Worm (Caenorhabditis elegans): ENCODE data around the gene F59B1.8.

- TF ChIP-seq ceh-28 (tag; optimal IDR thresholded peaks at IDR 0.05) (no peak), pqm-1 (tag; optimal IDR thresholded peaks at IDR 0.05) (no peak), aly-2 (tag; optimal IDR thresholded peaks at IDR 0.05) (no peak), elt-3 (tag; optimal IDR thresholded peaks at IDR 0.05) (no peak), egl-27 (tag; optimal IDR thresholded peaks at IDR 0.05) (no peak), pha-4 (tag; optimal IDR thresholded peaks at IDR 0.05) (no peak), mml-1 (tag; optimal IDR thresholded peaks at IDR 0.05) (no peak), nhr-12 (tag; optimal IDR thresholded peaks at IDR 0.05) (no peak), ZK546.5 (tag; optimal IDR thresholded peaks at IDR 0.05) (no peak), nhr-23 (tag; optimal IDR thresholded peaks at IDR 0.05) (no peak), ztf-4 (tag; optimal IDR thresholded peaks at IDR 0.05) (no peak)
Observed at ce11 chrV:3693657-3694056, 49.6 kb upstream of the F59B1.8 start.
